Fruit fly (Drosophila melanogaster) whole organism: ENCODE data around the gene svr.

ENCODE experiments used
- CG8478 ChIP-seq: fragments of >200 bp; optimal IDR thresholded peaks from 2 replicates; lab custom pipeline; 2018; ENCODE audit warnings: inconsistent platforms
- Dll ChIP-seq: fragments of >200 bp; optimal IDR thresholded peaks from 2 replicates; lab custom pipeline; 2017
- EcR ChIP-seq, 2 experiments: fragments of >200 bp; optimal IDR thresholded peaks; 2 replicates each; lab custom pipeline; 2017; ENCODE audit warnings: missing biosample characterization in 2 of 2, missing genetic modification characterization in 2 of 2, missing genetic modification reagents in 2 of 2
- pan ChIP-seq: fragments of >200 bp; optimal IDR thresholded peaks from 2 replicates; lab custom pipeline; 2017
- psq ChIP-seq: fragments of >200 bp; optimal IDR thresholded peaks from 2 replicates; lab custom pipeline; 2017
- usp ChIP-seq: fragments of >200 bp; optimal IDR thresholded peaks from 2 replicates; lab custom pipeline; 2017; ENCODE audit warnings: missing biosample characterization, missing genetic modification characterization, mixed read lengths

The svr gene

DNA sequence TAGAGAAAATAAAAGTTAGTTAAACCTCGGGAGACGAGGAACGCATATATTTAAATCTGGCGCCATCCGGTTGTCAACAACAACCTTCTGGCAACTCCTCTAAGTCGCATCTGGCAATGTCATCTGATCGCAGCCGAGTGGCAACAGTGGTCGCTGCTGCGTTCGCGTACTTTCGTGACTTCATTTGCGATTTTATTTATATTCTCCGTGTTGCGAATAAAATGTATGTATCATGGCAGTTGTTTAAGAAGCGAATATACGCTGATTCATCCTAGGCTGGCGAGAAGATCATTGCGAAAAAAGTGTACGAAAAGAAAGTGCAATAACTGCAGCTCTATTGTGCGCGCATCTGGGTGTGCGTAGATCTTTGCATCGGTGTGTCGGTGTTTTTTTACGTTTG lies at the start of gene svr:
TSS of gene svr (plus strand) at position 121 of the 400 bp plus-strand sequence.
- TF ChIP-seq psq (no peak), pan (lab: Kevin White, UChicago) (no peak), usp (GFP tag; lab: Kevin White, UChicago) (no peak), CG8478 (lab: Kevin White, UChicago) (no peak), EcR (GFP tag; optimal IDR thresholded peaks at IDR 0.05; lab: Kevin White, UChicago) (no peak), Dll (lab: Kevin White, UChicago) (no peak)

DNA sequence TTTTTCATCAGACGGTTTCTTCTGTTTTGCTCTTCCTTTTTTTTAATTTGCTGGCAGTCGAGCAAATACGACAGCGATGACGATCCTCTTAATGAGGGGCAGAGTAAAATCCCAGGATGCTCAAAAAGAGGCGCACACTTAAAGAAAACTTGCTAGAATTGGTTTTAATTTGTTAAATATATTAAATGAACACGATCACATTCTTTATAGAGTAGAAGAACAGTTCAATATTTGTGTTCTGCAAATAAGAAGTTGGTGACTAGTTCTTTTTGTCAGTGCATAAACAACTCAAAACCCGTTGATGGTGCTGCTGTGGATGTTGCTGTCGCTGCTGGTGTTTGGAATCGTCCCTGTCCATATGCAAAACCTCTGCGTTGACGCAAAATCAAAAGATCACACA lies 48.0 kb upstream of the svr start:
- TF ChIP-seq usp (GFP tag; lab: Kevin White, UChicago), result no peak
- no peak for TF ChIP-seq CG8478 (lab: Kevin White, UChicago)
- no peak for TF ChIP-seq Dll (lab: Kevin White, UChicago)
- TF ChIP-seq EcR (GFP tag; optimal IDR thresholded peaks at IDR 0.05; lab: Kevin White, UChicago), result no peak
- no peak for TF ChIP-seq pan (lab: Kevin White, UChicago)
- no peak for TF ChIP-seq psq

DNA sequence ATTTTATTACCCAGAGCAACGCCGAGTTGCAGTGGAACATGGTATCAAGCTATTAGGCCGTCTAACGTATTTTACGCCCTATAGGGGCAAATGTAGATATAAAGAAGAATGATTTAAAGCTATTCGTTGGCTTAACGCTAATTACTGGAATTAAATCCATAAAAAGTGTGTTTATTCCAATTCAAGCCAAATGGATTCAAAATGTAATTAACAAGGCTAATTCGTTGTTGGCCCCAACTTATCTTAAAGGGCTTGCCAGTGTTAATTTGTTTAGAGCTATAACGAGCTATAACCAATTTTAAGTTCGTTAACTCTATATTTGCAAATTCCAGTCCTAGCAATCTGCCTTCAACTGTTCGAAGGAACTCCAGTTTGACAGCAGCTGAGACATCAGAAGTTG lies 47.3 kb upstream of the svr start:
- no peak for TF ChIP-seq pan (lab: Kevin White, UChicago)
- TF ChIP-seq psq, result no peak
- no peak for TF ChIP-seq Dll (lab: Kevin White, UChicago)
- no peak for TF ChIP-seq usp (GFP tag; lab: Kevin White, UChicago)
- no peak for TF ChIP-seq EcR (GFP tag; optimal IDR thresholded peaks at IDR 0.05; lab: Kevin White, UChicago)
- no peak for TF ChIP-seq CG8478 (lab: Kevin White, UChicago)

DNA sequence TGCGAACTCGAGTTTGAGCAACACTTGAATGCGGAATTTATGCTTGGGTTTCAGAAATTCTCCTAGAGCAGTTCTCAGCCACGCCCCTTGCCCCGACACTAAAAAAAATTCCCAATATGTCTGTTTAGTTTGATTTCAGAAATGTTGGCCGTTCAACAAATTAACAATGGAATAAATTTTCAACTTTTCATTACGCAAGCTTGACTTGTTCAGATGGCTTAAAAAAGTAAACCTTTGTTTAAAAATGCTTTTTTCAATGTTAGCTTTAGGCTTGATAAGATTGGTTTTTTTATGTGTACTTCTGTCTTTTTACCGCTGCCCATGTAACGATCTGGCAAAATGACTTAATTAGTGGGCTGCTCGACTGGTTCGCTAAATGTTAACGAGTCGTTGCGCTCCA lies 43.5 kb upstream of the svr start:
- TF ChIP-seq CG8478 (lab: Kevin White, UChicago) (no peak), EcR (GFP tag; optimal IDR thresholded peaks at IDR 0.05; lab: Kevin White, UChicago) (no peak), usp (GFP tag; lab: Kevin White, UChicago) (no peak), pan (lab: Kevin White, UChicago) (no peak), psq (no peak), Dll (lab: Kevin White, UChicago) (no peak)

DNA sequence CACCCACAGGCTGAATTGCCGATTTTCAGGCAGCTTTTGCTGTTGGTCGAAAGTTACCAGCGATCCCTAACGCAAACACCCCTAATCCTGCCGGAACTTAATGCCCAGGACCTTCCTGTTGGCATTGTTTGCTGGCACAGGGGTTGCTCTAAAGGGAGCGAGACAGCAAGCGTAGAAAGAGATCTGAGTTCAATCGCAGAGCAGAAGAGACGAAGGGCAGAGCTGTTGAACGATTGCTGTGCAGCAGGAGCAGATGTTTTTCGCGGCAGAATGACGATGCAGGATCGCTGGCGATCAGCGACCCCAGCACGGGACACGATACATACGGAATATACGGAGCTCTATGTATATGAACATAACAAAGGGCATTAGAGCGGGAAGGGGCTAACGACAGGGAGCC lies 39.3 kb upstream of the svr start:
- no peak for TF ChIP-seq EcR (GFP tag; optimal IDR thresholded peaks at IDR 0.05; lab: Kevin White, UChicago)
- TF ChIP-seq pan (lab: Kevin White, UChicago), result no peak
- no peak for TF ChIP-seq psq
- TF ChIP-seq Dll (lab: Kevin White, UChicago), result no peak
- no peak for TF ChIP-seq usp (GFP tag; lab: Kevin White, UChicago)
- TF ChIP-seq CG8478 (lab: Kevin White, UChicago), result no peak

DNA sequence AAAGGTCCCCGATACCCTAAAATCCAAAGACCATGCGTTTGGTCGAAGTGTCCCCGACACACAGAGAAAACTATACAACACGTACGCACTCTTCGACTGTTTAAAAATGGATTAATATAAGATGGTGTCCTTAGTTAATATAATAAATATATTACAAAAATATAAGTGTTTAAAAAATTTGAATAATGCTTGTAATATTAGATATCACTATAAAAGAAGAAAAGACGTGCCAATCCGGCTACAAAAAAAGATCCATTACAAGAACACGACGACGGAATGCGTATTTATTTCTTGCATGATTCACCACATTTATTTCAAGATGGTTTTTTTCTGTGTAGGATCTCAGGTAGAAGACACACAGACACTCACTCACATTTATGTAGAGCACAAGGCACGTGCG lies 38.4 kb upstream of the svr start:
- TF ChIP-seq psq (no peak), EcR (GFP tag; optimal IDR thresholded peaks at IDR 0.05; lab: Kevin White, UChicago) (no peak), Dll (lab: Kevin White, UChicago) (no peak)

DNA sequence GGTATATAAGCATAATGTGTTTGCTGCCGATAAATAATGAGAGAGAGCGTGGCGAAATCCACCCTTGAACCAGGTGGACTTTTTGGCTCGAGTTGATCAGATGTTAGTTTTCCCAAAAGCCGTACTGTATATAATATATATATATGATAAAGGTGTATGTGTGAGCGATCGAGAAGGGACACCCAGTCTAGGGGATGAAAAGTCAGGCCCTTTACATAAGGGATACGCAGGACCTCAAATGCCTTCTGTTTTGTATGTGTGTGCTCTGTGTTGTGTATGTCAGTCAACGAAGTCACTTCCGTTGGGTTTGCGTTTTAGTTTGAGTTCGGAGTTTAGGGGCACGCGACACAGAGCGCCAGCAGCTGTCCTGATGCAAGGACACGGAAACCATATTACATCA lies 35.8 kb upstream of the svr start, which contains the start of gene ase:
TSS of gene ase (plus strand) at position 301 of the 400 bp plus-strand sequence.
- no peak for TF ChIP-seq usp (GFP tag; lab: Kevin White, UChicago)
- no peak for TF ChIP-seq Dll (lab: Kevin White, UChicago)
- no peak for TF ChIP-seq CG8478 (lab: Kevin White, UChicago)
- TF ChIP-seq psq, result no peak
- no peak for TF ChIP-seq pan (lab: Kevin White, UChicago)
- no peak for TF ChIP-seq EcR (GFP tag; optimal IDR thresholded peaks at IDR 0.05; lab: Kevin White, UChicago)

DNA sequence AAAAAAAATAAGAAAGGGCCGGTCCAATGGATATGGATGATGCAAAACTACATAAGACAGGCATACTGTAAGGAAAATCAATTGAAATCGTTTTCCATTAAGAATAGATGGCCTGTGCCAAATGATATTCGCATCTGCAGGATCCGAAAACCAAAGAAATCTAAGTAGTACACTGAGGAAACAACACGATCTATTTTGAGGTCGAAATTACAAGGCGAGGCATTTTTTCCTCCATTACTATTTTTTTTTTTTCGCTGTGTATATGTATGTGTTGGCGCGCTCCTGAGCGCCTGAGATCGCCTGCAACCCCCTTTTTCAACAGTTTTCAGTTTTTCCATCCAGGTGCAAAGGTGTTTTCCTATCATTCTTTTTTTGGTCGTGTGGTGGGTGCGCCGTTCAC lies 32.3 kb upstream of the svr start:
- TF ChIP-seq EcR (GFP tag; optimal IDR thresholded peaks at IDR 0.05; lab: Kevin White, UChicago) (no peak), pan (lab: Kevin White, UChicago) (no peak), usp (GFP tag; lab: Kevin White, UChicago) (no peak), psq (no peak), CG8478 (lab: Kevin White, UChicago) (no peak), Dll (lab: Kevin White, UChicago) (no peak)

DNA sequence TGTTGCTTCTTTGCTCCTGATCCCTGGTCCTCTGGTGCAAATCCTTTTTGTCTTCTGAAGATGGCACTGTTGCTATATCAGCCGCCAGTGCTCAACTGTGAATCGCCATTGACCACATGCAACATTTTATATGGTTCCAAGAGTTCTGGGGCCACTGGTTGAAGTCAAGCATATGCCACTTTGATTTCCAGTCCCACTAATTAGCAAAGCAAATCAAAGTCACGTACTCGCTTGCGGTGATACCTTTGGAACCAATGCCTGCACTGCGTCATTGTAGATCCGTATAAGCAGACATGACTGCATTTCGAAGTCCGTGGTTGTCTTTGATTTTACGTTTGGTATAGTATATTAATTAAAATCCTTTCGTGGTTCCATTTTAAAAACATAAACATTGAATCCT lies 27.0 kb upstream of the svr start, which contains the start of gene Cyp4g1:
TSS of gene Cyp4g1 (minus strand) at position 101 of the 400 bp plus-strand sequence.
- TF ChIP-seq CG8478 (lab: Kevin White, UChicago) (no peak), psq (no peak), usp (GFP tag; lab: Kevin White, UChicago) (no peak)

DNA sequence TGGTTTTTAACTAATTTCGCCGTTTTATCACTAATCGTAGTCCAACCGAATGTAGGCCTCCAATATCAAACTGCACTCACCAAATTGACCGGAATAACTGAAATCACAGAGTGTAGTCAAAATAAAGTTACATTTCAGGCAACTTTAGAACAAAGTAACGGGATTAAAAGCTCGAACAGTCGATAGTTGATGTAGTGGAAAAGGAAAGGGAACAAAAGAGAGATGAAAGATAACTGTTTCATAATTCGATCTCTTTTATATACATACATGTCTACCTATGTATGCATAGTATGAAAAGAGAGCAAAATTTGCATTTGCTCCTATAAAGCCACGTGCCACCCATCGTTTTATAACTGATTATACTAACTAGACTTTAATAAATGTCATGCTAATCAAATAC lies 25.6 kb upstream of the svr start, which contains the start of gene CG32816:
TSS of gene CG32816 (minus strand) at position 101 of the 400 bp plus-strand sequence.
- TF ChIP-seq EcR (GFP tag; optimal IDR thresholded peaks at IDR 0.05; lab: Kevin White, UChicago), result no peak
- no peak for TF ChIP-seq CG8478 (lab: Kevin White, UChicago)
- TF ChIP-seq pan (lab: Kevin White, UChicago), result no peak
- TF ChIP-seq usp (GFP tag; lab: Kevin White, UChicago), result no peak
- TF ChIP-seq Dll (lab: Kevin White, UChicago), result no peak
- TF ChIP-seq psq, result no peak

DNA sequence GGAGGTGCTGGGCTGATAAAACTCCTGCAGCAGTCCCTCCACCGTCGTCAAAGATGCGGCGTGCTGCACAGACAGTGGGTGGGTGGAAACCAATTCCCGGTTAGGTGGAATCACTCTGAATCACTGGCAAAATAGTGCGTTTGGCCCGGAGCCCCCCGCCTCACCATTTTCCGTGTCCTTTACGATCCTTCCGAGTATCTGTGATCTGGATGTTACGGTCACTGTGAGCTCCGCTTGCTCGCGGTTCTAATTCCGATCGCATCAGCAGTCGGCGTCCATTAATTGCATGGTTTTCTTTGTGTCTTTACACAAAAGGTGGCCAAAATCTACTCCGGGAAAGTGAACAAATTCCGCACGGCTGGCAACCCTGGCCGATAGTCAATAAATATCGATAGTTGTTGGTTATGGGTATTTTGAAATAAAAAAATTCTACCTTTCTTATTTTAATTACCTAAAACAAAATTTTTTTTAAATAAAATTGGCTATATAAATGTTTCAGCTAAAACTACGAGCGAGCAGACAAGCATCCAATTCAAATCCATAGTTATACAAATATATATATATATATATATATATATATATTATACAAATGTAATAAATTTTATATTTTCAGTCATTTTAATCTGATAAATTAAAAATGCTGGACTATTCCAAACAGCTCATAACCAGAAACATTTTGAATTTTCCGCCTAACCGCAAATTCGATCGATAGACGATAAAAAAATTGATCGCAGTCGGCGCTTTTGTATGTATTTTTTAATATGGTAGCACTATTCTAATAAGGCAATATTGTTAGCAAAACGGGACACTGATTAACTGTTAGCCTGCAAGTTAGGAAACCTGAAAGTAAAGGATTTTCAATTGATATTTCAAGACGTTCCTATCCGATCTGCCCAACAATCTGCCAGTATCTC lies 19.8 kb upstream of the svr start, which contains the start of the genes ebo and CG13373:
TSS of gene ebo (minus strand) at position 350 of the 914 bp plus-strand sequence.
TSS of gene CG13373 (plus strand) at position 755 of the 914 bp plus-strand sequence.
- no peak for TF ChIP-seq CG8478 (lab: Kevin White, UChicago)
- no peak for TF ChIP-seq usp (GFP tag; lab: Kevin White, UChicago)
- TF ChIP-seq EcR (GFP tag; optimal IDR thresholded peaks at IDR 0.05; lab: Kevin White, UChicago), result no peak
- TF ChIP-seq Dll (lab: Kevin White, UChicago), result no peak
- TF ChIP-seq pan (lab: Kevin White, UChicago), result no peak
